Fruit fly (Drosophila melanogaster) whole organism, prepupa: ENCODE measurements around the gene shop.

Experiments
- Blimp-1 ChIP-seq: fragments of 200-800 bp; sonication (Bioruptor generic); optimal IDR thresholded peaks from 3 replicates; lab custom pipeline; 2017; ENCODE audit warnings: missing biosample characterization, missing genetic modification characterization, mild to moderate bottlenecking, moderate library complexity, missing genetic modification reagents
- CG10669 ChIP-seq: fragments of 200-800 bp; sonication (Bioruptor generic); optimal IDR thresholded peaks from 3 replicates; lab custom pipeline; 2018; ENCODE audit warnings: missing biosample characterization, mild to moderate bottlenecking, missing genetic modification characterization, moderate library complexity
- CG11294 ChIP-seq: fragments of 200-800 bp; sonication (Bioruptor generic); IDR thresholded peaks from 2 replicates; pipeline ENCODE4 v1.3.6; 2022; ENCODE audit warnings: missing biosample characterization, missing genetic modification characterization
- CG11902 ChIP-seq: fragments of 200-800 bp; sonication (Bioruptor generic); optimal IDR thresholded peaks from 3 replicates; lab custom pipeline; 2016; ENCODE audit warnings: missing biosample characterization, missing genetic modification characterization
- CG15336 ChIP-seq: fragments of 200-800 bp; sonication (Bioruptor generic); IDR thresholded peaks from 2 replicates; pipeline ENCODE4 v1.3.6; 2022; ENCODE audit warnings: missing biosample characterization, missing genetic modification characterization
- CG16779 ChIP-seq: fragments of 200-800 bp; sonication (Bioruptor generic); optimal IDR thresholded peaks from 3 replicates; lab custom pipeline; 2017; ENCODE audit warnings: missing biosample characterization, mild to moderate bottlenecking, missing genetic modification characterization
- CG31627 ChIP-seq: fragments of 200-800 bp; sonication (Bioruptor generic); optimal IDR thresholded peaks from 3 replicates; lab custom pipeline; 2016; ENCODE audit warnings: missing biosample characterization, missing genetic modification characterization
- CG32006 ChIP-seq: fragments of 200-800 bp; sonication (Bioruptor generic); optimal IDR thresholded peaks from 3 replicates; lab custom pipeline; 2017; ENCODE audit warnings: missing biosample characterization, mild to moderate bottlenecking, missing genetic modification characterization
- CG34406 ChIP-seq: fragments of 200-800 bp; sonication (Bioruptor generic); optimal IDR thresholded peaks from 3 replicates; lab custom pipeline; 2016; ENCODE audit warnings: missing biosample characterization, missing genetic modification characterization
- CG3919 ChIP-seq: fragments of 200-800 bp; sonication (Bioruptor generic); optimal IDR thresholded peaks from 3 replicates; lab custom pipeline; 2016; ENCODE audit warnings: missing biosample characterization, missing genetic modification characterization
- CG4318 ChIP-seq: fragments of 200-800 bp; sonication (Bioruptor generic); optimal IDR thresholded peaks from 3 replicates; lab custom pipeline; 2017; ENCODE audit warnings: missing biosample characterization, mild to moderate bottlenecking, missing genetic modification characterization
- CG6276 ChIP-seq: fragments of 200-800 bp; sonication (Bioruptor generic); optimal IDR thresholded peaks from 2 replicates; lab custom pipeline; 2017; ENCODE audit warnings: missing biosample characterization, mild to moderate bottlenecking, missing genetic modification characterization
- CG6792 ChIP-seq: fragments of 200-800 bp; sonication (Bioruptor generic); optimal IDR thresholded peaks from 3 replicates; lab custom pipeline; 2016; ENCODE audit warnings: missing biosample characterization, missing genetic modification characterization
- CG6808 ChIP-seq: fragments of 200-800 bp; sonication (Bioruptor generic); optimal IDR thresholded peaks from 3 replicates; lab custom pipeline; 2017; ENCODE audit warnings: missing biosample characterization, missing genetic modification characterization, mild to moderate bottlenecking, moderate library complexity, missing genetic modification reagents
- CG6854 ChIP-seq: fragments of 200-800 bp; sonication (Bioruptor generic); optimal IDR thresholded peaks from 2 replicates; lab custom pipeline; 2017; ENCODE audit warnings: missing biosample characterization, mild to moderate bottlenecking, missing genetic modification characterization
- CG8119 ChIP-seq: fragments of 200-800 bp; sonication (Bioruptor generic); IDR thresholded peaks from 3 replicates; pipeline ENCODE4 v1.3.6; 2022; ENCODE audit warnings: missing biosample characterization, missing genetic modification characterization
- CG8319 ChIP-seq: fragments of 200-800 bp; sonication (Bioruptor generic); optimal IDR thresholded peaks from 3 replicates; lab custom pipeline; 2016; ENCODE audit warnings: missing biosample characterization, missing genetic modification characterization
- CG8632 ChIP-seq: fragments of 200-800 bp; sonication (Bioruptor generic); optimal IDR thresholded peaks from 3 replicates; lab custom pipeline; 2016; ENCODE audit warnings: missing biosample characterization, missing genetic modification characterization
- CG9139 ChIP-seq: fragments of 200-800 bp; sonication (Bioruptor generic); optimal IDR thresholded peaks from 3 replicates; lab custom pipeline; 2017; ENCODE audit warnings: missing biosample characterization, mild to moderate bottlenecking, missing genetic modification characterization
- Eip75B ChIP-seq: fragments of 200-800 bp; sonication (Bioruptor generic); optimal IDR thresholded peaks from 3 replicates; lab custom pipeline; 2016; ENCODE audit warnings: missing biosample characterization, missing genetic modification characterization
- Eip78C ChIP-seq: fragments of 200-800 bp; sonication (Bioruptor generic); peaks from one replicate; lab custom pipeline; 2016; ENCODE audit warnings: missing biosample characterization, missing genetic modification characterization
- Ets21C ChIP-seq: fragments of 200-800 bp; sonication (Bioruptor generic); optimal IDR thresholded peaks from 3 replicates; lab custom pipeline; 2016; ENCODE audit warnings: missing biosample characterization, missing genetic modification characterization
- Ets96B ChIP-seq: fragments of 200-800 bp; optimal IDR thresholded peaks from 2 replicates; lab custom pipeline; 2019; ENCODE audit warnings: missing biosample characterization, mild to moderate bottlenecking, missing genetic modification characterization, moderate library complexity
- Hr39 ChIP-seq: fragments of 200-800 bp; sonication (Bioruptor generic); optimal IDR thresholded peaks from 2 replicates; lab custom pipeline; 2016; ENCODE audit warnings: missing biosample characterization, missing genetic modification characterization
- Hr4 ChIP-seq: fragments of 200-800 bp; sonication (Bioruptor generic); optimal IDR thresholded peaks from 3 replicates; lab custom pipeline; 2016; ENCODE audit warnings: missing biosample characterization, missing genetic modification characterization
- Lpt ChIP-seq: fragments of 200-800 bp; sonication (Bioruptor generic); optimal IDR thresholded peaks from 3 replicates; lab custom pipeline; 2016; ENCODE audit warnings: missing biosample characterization, missing genetic modification characterization
- Met ChIP-seq: fragments of 200-800 bp; sonication (Bioruptor generic); optimal IDR thresholded peaks from 3 replicates; lab custom pipeline; 2016; ENCODE audit warnings: missing biosample characterization, missing genetic modification characterization
- OdsH ChIP-seq: fragments of 200-800 bp; sonication (Bioruptor generic); optimal IDR thresholded peaks from 3 replicates; lab custom pipeline; 2016; ENCODE audit warnings: missing biosample characterization, missing genetic modification characterization
- Smox ChIP-seq: fragments of 200-800 bp; sonication (Bioruptor generic); optimal IDR thresholded peaks from 3 replicates; lab custom pipeline; 2016; ENCODE audit warnings: missing biosample characterization, missing genetic modification characterization
- Sox102F ChIP-seq: fragments of 200-800 bp; sonication (Bioruptor generic); optimal IDR thresholded peaks from 2 replicates; lab custom pipeline; 2016; ENCODE audit warnings: missing biosample characterization, mild to moderate bottlenecking, missing genetic modification characterization
- Sox14 ChIP-seq: fragments of 200-800 bp; sonication (Bioruptor generic); optimal IDR thresholded peaks from 3 replicates; lab custom pipeline; 2016; ENCODE audit warnings: missing biosample characterization, missing genetic modification characterization
- achi ChIP-seq: fragments of 200-800 bp; sonication (Bioruptor generic); optimal IDR thresholded peaks from 3 replicates; lab custom pipeline; 2016; ENCODE audit warnings: missing biosample characterization, missing genetic modification characterization
- acj6 ChIP-seq: fragments of 200-800 bp; sonication (Bioruptor generic); optimal IDR thresholded peaks from 3 replicates; lab custom pipeline; 2016; ENCODE audit warnings: missing biosample characterization, missing genetic modification characterization
- cyc ChIP-seq: fragments of 200-800 bp; sonication (Bioruptor generic); optimal IDR thresholded peaks from 3 replicates; lab custom pipeline; 2016; ENCODE audit warnings: missing biosample characterization, missing genetic modification characterization
- dsx ChIP-seq: fragments of 200-800 bp; optimal IDR thresholded peaks from 3 replicates; lab custom pipeline; 2019; ENCODE audit warnings: missing biosample characterization, mild to moderate bottlenecking, missing genetic modification characterization, moderate library complexity; ENCODE audit not compliant: poor library complexity, severe bottlenecking
- esn ChIP-seq: fragments of 200-800 bp; sonication (Bioruptor generic); optimal IDR thresholded peaks from 2 replicates; lab custom pipeline; 2016; ENCODE audit warnings: missing biosample characterization, mild to moderate bottlenecking, missing genetic modification characterization, moderate library complexity
- fd85E ChIP-seq: fragments of 200-800 bp; sonication (Bioruptor generic); optimal IDR thresholded peaks from 3 replicates; lab custom pipeline; 2016; ENCODE audit warnings: missing biosample characterization, missing genetic modification characterization
- fkh ChIP-seq: fragments of 200-800 bp; sonication (Bioruptor generic); optimal IDR thresholded peaks from 3 replicates; lab custom pipeline; 2017; ENCODE audit warnings: missing biosample characterization, mild to moderate bottlenecking, missing genetic modification characterization, moderate library complexity
- pdm3 ChIP-seq: fragments of 200-800 bp; sonication (Bioruptor generic); optimal IDR thresholded peaks from 3 replicates; lab custom pipeline; 2016; ENCODE audit warnings: missing biosample characterization, missing genetic modification characterization
- salr ChIP-seq, 2 experiments: fragments of 200-800 bp; sonication (Bioruptor generic); optimal IDR thresholded peaks; 3 replicates each; lab custom pipeline; 2016 to 2018; ENCODE audit warnings: missing biosample characterization in 2 of 2, missing genetic modification characterization in 2 of 2, mild to moderate bottlenecking in 1 of 2
- spab ChIP-seq: fragments of 200-800 bp; sonication (Bioruptor generic); optimal IDR thresholded peaks from 2 replicates; lab custom pipeline; 2017; ENCODE audit warnings: missing biosample characterization, mild to moderate bottlenecking, missing genetic modification characterization, missing genetic modification reagents
- svp ChIP-seq: fragments of 200-800 bp; sonication (Bioruptor generic); peaks from one replicate; lab custom pipeline; 2016; ENCODE audit warnings: missing biosample characterization, missing genetic modification characterization
- topi ChIP-seq: fragments of 200-800 bp; sonication (Bioruptor generic); optimal IDR thresholded peaks from 3 replicates; lab custom pipeline; 2016; ENCODE audit warnings: missing biosample characterization, missing genetic modification characterization

The shop gene

DNA sequence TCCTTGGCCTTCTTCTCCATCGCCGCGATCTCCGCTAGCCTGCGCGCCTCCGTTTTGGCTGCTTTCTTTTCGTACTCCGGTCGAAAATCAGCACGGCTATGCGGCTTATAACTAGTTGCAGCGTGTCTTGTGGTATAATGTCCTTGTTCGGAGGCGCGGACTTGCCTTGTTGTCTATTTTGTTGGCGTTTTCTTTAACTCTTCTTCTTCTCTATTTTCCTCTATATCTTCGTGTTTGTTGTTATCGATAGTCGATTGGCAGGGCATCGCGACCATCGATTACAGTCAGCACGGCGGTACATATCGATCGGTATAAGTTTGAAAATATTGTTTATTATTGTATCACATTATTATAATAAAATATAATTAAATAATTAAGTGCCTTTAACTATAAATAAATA lies 45.1 kb upstream of the shop start, which contains the start of gene Flacc:
Gene Flacc (minus strand): TSS at position 204 of the 400 bp plus-strand sequence.
- no peak for TF ChIP-seq OdsH (GFP tag; lab: Kevin White, UChicago)
- TF ChIP-seq svp (GFP tag; lab: Kevin White, UChicago), result no peak
- TF ChIP-seq cyc (GFP tag; lab: Kevin White, UChicago), result no peak
- peak; percentile 22 for TF ChIP-seq dsx (GFP tag; lab: Kevin White, UChicago)
- no peak for TF ChIP-seq topi (GFP tag; lab: Kevin White, UChicago)
- TF ChIP-seq Ets96B, result no peak
- TF ChIP-seq Eip78C (GFP tag; lab: Kevin White, UChicago), result peak; percentile 54
- no peak for TF ChIP-seq CG34406

- TF ChIP-seq cyc (GFP tag; lab: Kevin White, UChicago), result peak; percentile 1
- TF ChIP-seq CG31627 (GFP tag; lab: Kevin White, UChicago), result no peak
- peak; percentile 10 for TF ChIP-seq esn (GFP tag; lab: Kevin White, UChicago)
- TF ChIP-seq Eip78C (GFP tag; lab: Kevin White, UChicago), result peak; percentile 45
- TF ChIP-seq CG32006 (GFP tag; lab: Kevin White, UChicago), result no peak
- TF ChIP-seq Hr39 (GFP tag; lab: Kevin White, UChicago), result peak; percentile 8
- no peak for TF ChIP-seq Ets21C
Measured at dm6 chrX:18883999-18884671, 35.8 kb upstream of the shop start, which contains the start of gene CG7332. Gene CG7332, plus strand, starts transcription at chrX:18884513.

DNA sequence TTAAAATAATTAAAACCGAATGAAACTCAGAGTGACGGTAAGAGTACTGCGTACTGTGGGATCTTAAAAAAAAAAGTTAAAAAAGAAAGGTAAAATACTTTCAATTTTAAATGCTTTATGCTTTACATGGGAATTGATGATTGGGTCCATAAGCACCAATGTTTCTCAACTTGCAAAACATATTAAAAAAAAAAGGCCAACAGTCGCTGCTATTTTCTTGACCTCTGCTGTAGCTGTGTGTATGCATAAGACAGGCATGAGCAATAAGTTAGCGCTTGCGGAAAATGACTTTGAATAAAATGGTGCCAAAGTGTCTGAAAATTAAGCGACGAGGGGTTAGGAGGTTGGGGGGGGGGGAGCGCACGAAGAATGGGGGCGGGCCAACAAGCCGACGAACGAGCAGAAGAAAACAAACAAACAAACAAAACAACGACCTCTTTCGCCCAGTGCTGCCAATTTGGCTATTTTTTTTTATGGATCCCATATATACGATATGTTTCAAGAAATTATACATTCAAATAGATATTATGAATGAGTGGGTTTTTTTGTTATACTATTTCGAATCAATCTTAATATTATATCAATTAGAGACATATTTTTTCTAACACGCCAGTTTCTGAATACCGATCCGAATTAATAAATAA lies 21.2 kb upstream of the shop start:
- peak; percentile 61 for TF ChIP-seq Smox (GFP tag; lab: Kevin White, UChicago)
- TF ChIP-seq cyc (GFP tag; lab: Kevin White, UChicago), result peak; percentile 73
- peak; percentile 59 for TF ChIP-seq fkh (GFP tag; lab: Kevin White, UChicago)
- TF ChIP-seq CG11294 (GFP tag; lab: Robert Waterston, UW), result 0 out of 2 replicates have a peak, but pooled peaks have one; percentile 36
- peak; percentile 29 for TF ChIP-seq Lpt (GFP tag; lab: Kevin White, UChicago)
- TF ChIP-seq Sox14 (GFP tag; lab: Kevin White, UChicago), result peak; percentile 66
- TF ChIP-seq Eip78C (GFP tag; lab: Kevin White, UChicago), result peak; percentile 94
- TF ChIP-seq Hr39 (GFP tag; lab: Kevin White, UChicago), result peak; percentile 76
- TF ChIP-seq spab (GFP tag; lab: Kevin White, UChicago), result peak; percentile 71
- no peak for TF ChIP-seq CG6276
- no peak for TF ChIP-seq CG16779
- TF ChIP-seq CG3919 (GFP tag; lab: Kevin White, UChicago), result peak; percentile 79
- TF ChIP-seq CG8119 (GFP tag; lab: Robert Waterston, UW), result peak; percentile 68
- peak; percentile 76 for TF ChIP-seq CG34406
- no peak for TF ChIP-seq Blimp-1 (GFP tag; lab: Kevin White, UChicago)
- no peak for TF ChIP-seq Hr4 (GFP tag; lab: Kevin White, UChicago)
- no peak for TF ChIP-seq pdm3 (GFP tag; lab: Kevin White, UChicago)
- peak; percentile 56 for TF ChIP-seq Ets96B
- TF ChIP-seq CG15336 (GFP tag; lab: Robert Waterston, UW), result peak; percentile 58
- peak; percentile 55 for TF ChIP-seq CG11902 (GFP tag; lab: Kevin White, UChicago)
- peak; percentile 63 for TF ChIP-seq CG8632 (GFP tag; lab: Kevin White, UChicago)
- TF ChIP-seq CG32006 (GFP tag; lab: Kevin White, UChicago), result peak; percentile 67
- no peak for TF ChIP-seq CG9139 (GFP tag; lab: Kevin White, UChicago)
- no peak for TF ChIP-seq OdsH (GFP tag; lab: Kevin White, UChicago)
- peak; percentile 76 for TF ChIP-seq CG6808 (GFP tag; lab: Kevin White, UChicago)
- TF ChIP-seq Eip75B (GFP tag; lab: Kevin White, UChicago), result peak; percentile 68
- TF ChIP-seq topi (GFP tag; lab: Kevin White, UChicago), result peak; percentile 78
- TF ChIP-seq CG6854 (GFP tag; lab: Kevin White, UChicago), result no peak
- TF ChIP-seq dsx (GFP tag; lab: Kevin White, UChicago), result no peak
- peak; percentile 77 for TF ChIP-seq acj6 (GFP tag; lab: Kevin White, UChicago)
- TF ChIP-seq Sox102F, result peak; percentile 77
- TF ChIP-seq Ets21C, result peak; percentile 63
- TF ChIP-seq Met (GFP tag; lab: Kevin White, UChicago), result no peak
- TF ChIP-seq salr (GFP tag; optimal IDR thresholded peaks at IDR 0.05; lab: Kevin White, UChicago), result peak in 1 of 2 experiments; percentile 55
- TF ChIP-seq achi (GFP tag; lab: Kevin White, UChicago), result peak; percentile 73
- TF ChIP-seq CG4318 (GFP tag; lab: Kevin White, UChicago), result no peak
- TF ChIP-seq CG6792 (GFP tag; lab: Kevin White, UChicago), result peak; percentile 61
- TF ChIP-seq CG8319, result peak; percentile 38
- TF ChIP-seq CG10669, result no peak
- peak; percentile 70 for TF ChIP-seq CG31627 (GFP tag; lab: Kevin White, UChicago)
- TF ChIP-seq fd85E (GFP tag; lab: Kevin White, UChicago), result no peak
